Worm (Caenorhabditis elegans) whole organism, young adult: Measurements from ENCODE around the gene clp-7.

ENCODE experiments used
- C17E4.6 ChIP-seq: fragments of 200-800 bp; sonication (Bioruptor generic); IDR thresholded peaks from 2 replicates; pipeline ENCODE4 v1.3.6; 2022; ENCODE audit warnings: missing genetic modification reagents, missing genetic modification characterization, missing compliant biosample characterization
- K11D2.4 ChIP-seq: fragments of 200-800 bp; sonication (Bioruptor generic); IDR thresholded peaks from 2 replicates; pipeline ENCODE4 v1.3.6; 2022; ENCODE audit warnings: missing genetic modification reagents, missing genetic modification characterization, missing compliant biosample characterization
- T07F8.4 ChIP-seq: sonication (generic microtip); optimal IDR thresholded peaks from 2 replicates; lab custom pipeline; 2016; ENCODE audit warnings: mild to moderate bottlenecking, missing genetic modification characterization, moderate library complexity, missing compliant biosample characterization
- Y53G8AR.9 ChIP-seq: fragments of 200-800 bp; sonication (Bioruptor generic); conservative IDR thresholded peaks from 2 replicates; pipeline ENCODE4 v1.3.6; 2022; ENCODE audit warnings: missing genetic modification reagents, missing genetic modification characterization, missing compliant biosample characterization
- attf-5 ChIP-seq: fragments of 200-800 bp; sonication (Bioruptor generic); optimal IDR thresholded peaks from 2 replicates; lab custom pipeline; 2018; ENCODE audit warnings: mild to moderate bottlenecking, missing genetic modification characterization, missing compliant biosample characterization
- attf-6 ChIP-seq: fragments of 200-800 bp; sonication (Bioruptor generic); IDR thresholded peaks from 2 replicates; pipeline ENCODE4 v1.3.6; 2022; ENCODE audit warnings: missing genetic modification reagents, missing genetic modification characterization, missing compliant biosample characterization
- dpl-1 ChIP-seq: fragments of 150-350 bp; optimal IDR thresholded peaks from 2 replicates; lab custom pipeline; 2014; ENCODE audit warnings: missing biosample characterization, missing genetic modification reagents, missing genetic modification characterization
- hmg-1.2 ChIP-seq: fragments of 200-800 bp; sonication (Bioruptor generic); IDR thresholded peaks from 2 replicates; pipeline ENCODE4 v1.3.6; 2022; ENCODE audit warnings: missing genetic modification reagents, missing genetic modification characterization, missing compliant biosample characterization
- nfya-1 ChIP-seq: sonication (generic microtip); optimal IDR thresholded peaks from 2 replicates; lab custom pipeline; 2017; ENCODE audit warnings: antibody characterized with exemption, missing compliant biosample characterization, missing genetic modification characterization, borderline replicate concordance; ENCODE audit not compliant: insufficient read depth
- pbrm-1 ChIP-seq: fragments of 200-800 bp; sonication (Bioruptor generic); IDR thresholded peaks from 2 replicates; pipeline ENCODE4 v1.3.6; 2022; ENCODE audit warnings: missing genetic modification reagents, missing genetic modification characterization, missing compliant biosample characterization
- sea-2 ChIP-seq: fragments of 200-800 bp; sonication (Bioruptor generic); IDR thresholded peaks from 2 replicates; pipeline ENCODE4 v1.3.6; 2022; ENCODE audit warnings: missing genetic modification characterization, missing compliant biosample characterization
- snpc-4 ChIP-seq, 5 experiments: fragments of 150-350 bp in 1 of 5; sonication (generic microtip) in 4 of 5; optimal IDR thresholded peaks; 2 replicates each; lab custom pipeline; 2014 to 2018; ENCODE audit warnings: missing genetic modification characterization in 5 of 5, missing biosample characterization in 3 of 5, antibody characterized with exemption in 2 of 5, mild to moderate bottlenecking in 2 of 5, missing compliant biosample characterization in 2 of 5, missing genotype in 2 of 5, moderate library complexity in 2 of 5, missing genetic modification reagents in 1 of 5
- unc-62 ChIP-seq: fragments of 150-350 bp; optimal IDR thresholded peaks from 2 replicates; lab custom pipeline; 2014; ENCODE audit warnings: missing biosample characterization, missing genetic modification reagents, missing genetic modification characterization
- zim-3 ChIP-seq: sonication (generic microtip); optimal IDR thresholded peaks from 2 replicates; lab custom pipeline; 2017; ENCODE audit warnings: mild to moderate bottlenecking, missing genetic modification characterization, moderate library complexity, missing compliant biosample characterization

ce11 chrIV:1465462-1465861, 19.7 kb upstream of the clp-7 start:
- no peak for TF ChIP-seq sea-2 (GFP tag; lab: Robert Waterston, UW)
- no peak for TF ChIP-seq dpl-1 (GFP tag; lab: Kevin White, UChicago)
- no peak for TF ChIP-seq T07F8.4
- TF ChIP-seq pbrm-1 (GFP tag; lab: Robert Waterston, UW), result no peak
- no peak for TF ChIP-seq attf-5
- no peak for TF ChIP-seq C17E4.6 (GFP tag; lab: Robert Waterston, UW)
- no peak for TF ChIP-seq unc-62 (GFP tag; lab: Kevin White, UChicago)
- TF ChIP-seq K11D2.4 (GFP tag; lab: Robert Waterston, UW), result no peak
- no peak for TF ChIP-seq snpc-4 (GFP tag; optimal IDR thresholded peaks at IDR 0.05; lab: Kevin White, UChicago)
- TF ChIP-seq snpc-4 (tag; optimal IDR thresholded peaks at IDR 0.05; lab: Kevin White, UChicago), result no peak
- no peak for TF ChIP-seq attf-6 (GFP tag; lab: Robert Waterston, UW)
- TF ChIP-seq Y53G8AR.9 (GFP tag; lab: Robert Waterston, UW), result no peak
- no peak for TF ChIP-seq hmg-1.2 (GFP tag; lab: Robert Waterston, UW)
- no peak for TF ChIP-seq nfya-1 (tag; lab: Kevin White, UChicago)
- no peak for TF ChIP-seq zim-3 (tag; lab: Kevin White, UChicago)
